Fruit fly (Drosophila melanogaster) S2 (cell line): Measurements from ENCODE around the gene CG15408.

ENCODE experiments used
- CG8478 ChIP-seq: fragments of >200 bp; optimal IDR thresholded peaks from 2 replicates; lab custom pipeline; 2018
- CTCF ChIP-seq, 2 experiments: fragments of >200 bp; optimal IDR thresholded peaks; 2 replicates each; lab custom pipeline; 2018

DNA sequence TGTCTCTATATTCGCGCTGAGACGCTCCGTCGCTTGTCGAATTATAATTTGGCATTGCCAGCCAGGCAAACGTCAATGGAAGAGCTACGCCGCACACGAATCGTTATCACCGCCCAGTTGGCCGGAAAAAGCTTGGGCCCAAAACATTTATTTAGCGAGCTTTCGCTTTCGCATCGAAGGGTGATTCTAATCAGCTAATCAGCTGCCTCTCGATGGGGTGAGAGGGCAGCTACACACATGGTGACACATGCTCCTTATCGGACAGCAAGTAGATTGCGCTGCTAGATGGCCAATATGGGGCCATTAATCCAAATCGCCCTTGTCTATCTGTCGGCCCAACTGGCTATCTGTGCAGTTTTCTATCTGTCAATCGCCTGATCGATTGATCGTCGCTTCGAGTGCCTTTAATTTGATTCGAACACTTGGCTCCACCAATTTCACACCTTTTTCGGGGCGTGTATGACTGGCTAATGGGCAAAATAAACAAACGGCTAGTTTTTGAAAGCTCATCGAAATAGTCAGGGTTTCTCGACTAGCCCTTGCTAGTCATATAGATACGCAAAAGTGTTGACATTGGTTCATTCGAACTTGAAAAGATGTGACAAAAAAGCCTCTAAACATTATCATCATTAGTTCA, 33.5 kb downstream of the CG15408 start:
- no peak for TF ChIP-seq CG8478
- no peak for TF ChIP-seq CTCF (optimal IDR thresholded peaks at IDR 0.05; lab: Kevin White, UChicago)
